Fruit fly (Drosophila melanogaster) whole organism, embryonic: Measurements from ENCODE around the gene CG34116.

Experiments
- CG11093 ChIP-seq: fragments of 200-800 bp; sonication (Bioruptor generic); IDR thresholded peaks from 3 replicates; pipeline ENCODE4 v1.3.6; 2022; ENCODE audit warnings: missing biosample characterization, missing genetic modification characterization
- CG12744 ChIP-seq: fragments of 200-800 bp; sonication (Bioruptor generic); optimal IDR thresholded peaks from 2 replicates; lab custom pipeline; 2016; ENCODE audit warnings: missing biosample characterization, missing genetic modification characterization
- CG13296 ChIP-seq: fragments of 200-800 bp; sonication (Bioruptor generic); optimal IDR thresholded peaks from 3 replicates; lab custom pipeline; 2018; ENCODE audit warnings: missing biosample characterization, mild to moderate bottlenecking, missing genetic modification characterization
- CG14441 ChIP-seq: fragments of 200-800 bp; sonication (Bioruptor generic); IDR thresholded peaks from 2 replicates; pipeline ENCODE4 v1.3.6; 2022; ENCODE audit warnings: missing biosample characterization, missing genetic modification characterization
- CG16779 ChIP-seq: fragments of 200-800 bp; sonication (Bioruptor generic); IDR thresholded peaks from 2 replicates; pipeline ENCODE4 v1.3.6; 2022; ENCODE audit warnings: missing biosample characterization, missing genetic modification characterization
- CG17802 ChIP-seq: fragments of 200-800 bp; sonication (Bioruptor generic); optimal IDR thresholded peaks from 2 replicates; lab custom pipeline; 2018; ENCODE audit warnings: missing biosample characterization, mild to moderate bottlenecking, missing genetic modification characterization, moderate library complexity
- CG18599 ChIP-seq: fragments of 200-800 bp; sonication (Bioruptor generic); optimal IDR thresholded peaks from 3 replicates; lab custom pipeline; 2017; ENCODE audit warnings: missing biosample characterization, missing genetic modification characterization, mild to moderate bottlenecking, moderate library complexity, missing genetic modification reagents
- CG2129 ChIP-seq: fragments of 200-800 bp; sonication (Bioruptor generic); IDR thresholded peaks from 2 replicates; pipeline ENCODE4 v1.3.6; 2022; ENCODE audit warnings: missing biosample characterization, missing genetic modification characterization; ENCODE audit not compliant: partially characterized antibody
- CG31388 ChIP-seq: fragments of 200-800 bp; sonication (Bioruptor generic); optimal IDR thresholded peaks from 2 replicates; lab custom pipeline; 2016; ENCODE audit warnings: missing biosample characterization, missing genetic modification characterization
- CG33557 ChIP-seq: fragments of 200-800 bp; sonication (Bioruptor generic); optimal IDR thresholded peaks from 2 replicates; lab custom pipeline; 2019; ENCODE audit warnings: missing biosample characterization, mild to moderate bottlenecking, missing genetic modification characterization, moderate library complexity
- CG34376 ChIP-seq: fragments of 200-800 bp; sonication (Bioruptor generic); optimal IDR thresholded peaks from 2 replicates; lab custom pipeline; 2018; ENCODE audit warnings: missing biosample characterization, mild to moderate bottlenecking, missing genetic modification characterization
- CG4404 ChIP-seq: fragments of 200-800 bp; sonication (Bioruptor generic); IDR thresholded peaks from 2 replicates; pipeline ENCODE4 v1.3.6; 2022; ENCODE audit warnings: missing biosample characterization, missing genetic modification characterization
- CG5180 ChIP-seq: fragments of 200-800 bp; sonication (Bioruptor generic); optimal IDR thresholded peaks from 3 replicates; lab custom pipeline; 2017; ENCODE audit warnings: missing biosample characterization, missing genetic modification characterization, mild to moderate bottlenecking, moderate library complexity, missing genetic modification reagents
- CG5245 ChIP-seq: fragments of 200-800 bp; sonication (Bioruptor generic); optimal IDR thresholded peaks from 3 replicates; lab custom pipeline; 2016; ENCODE audit warnings: missing biosample characterization, missing genetic modification characterization
- CG6765 ChIP-seq: fragments of 200-800 bp; sonication (Bioruptor generic); optimal IDR thresholded peaks from 3 replicates; lab custom pipeline; 2017; ENCODE audit warnings: missing biosample characterization, mild to moderate bottlenecking, missing genetic modification characterization
- CG8290 ChIP-seq, 3 experiments: fragments of 200-800 bp; sonication (Bioruptor generic); optimal IDR thresholded peaks; 2 replicates each; lab custom pipeline; 2016 to 2019; ENCODE audit warnings: missing biosample characterization in 3 of 3, missing genetic modification characterization in 3 of 3, mild to moderate bottlenecking in 2 of 3, moderate library complexity in 1 of 3
- CG9797 ChIP-seq: fragments of 200-800 bp; sonication (Bioruptor generic); optimal IDR thresholded peaks from 3 replicates; lab custom pipeline; 2018; ENCODE audit warnings: missing biosample characterization, mild to moderate bottlenecking, missing genetic modification characterization
- CG9876 ChIP-seq: fragments of 200-800 bp; sonication (Bioruptor generic); optimal IDR thresholded peaks from 2 replicates; lab custom pipeline; 2016; ENCODE audit warnings: missing biosample characterization, missing genetic modification characterization
- Eip74EF ChIP-seq, 2 experiments: fragments of 200-800 bp in 1 of 2; fragments of >200 bp in 1 of 2; sonication (Bioruptor generic) in 1 of 2; optimal IDR thresholded peaks; 2 replicates each; lab custom pipeline; 2017 to 2019; ENCODE audit warnings: missing biosample characterization in 2 of 2, missing genetic modification characterization in 2 of 2, mild to moderate bottlenecking in 1 of 2, moderate library complexity in 1 of 2
- Fer1 ChIP-seq: fragments of 200-800 bp; sonication (Bioruptor generic); optimal IDR thresholded peaks from 2 replicates; lab custom pipeline; 2017; ENCODE audit warnings: missing biosample characterization, mild to moderate bottlenecking, missing genetic modification characterization
- H2.0 ChIP-seq: fragments of 200-800 bp; sonication (Bioruptor generic); IDR thresholded peaks from 2 replicates; pipeline ENCODE4 v1.3.6; 2022; ENCODE audit warnings: missing biosample characterization, missing genetic modification characterization
- Hr51 ChIP-seq, 2 experiments: fragments of 200-800 bp; sonication (Bioruptor generic); optimal IDR thresholded peaks; 2 replicates in 1 of 2; 3 replicates in 1 of 2; lab custom pipeline; 2016 to 2018; ENCODE audit warnings: missing biosample characterization in 2 of 2, missing genetic modification characterization in 2 of 2, mild to moderate bottlenecking in 1 of 2, moderate library complexity in 1 of 2
- MBD-R2 ChIP-seq: fragments of 200-800 bp; sonication (Bioruptor generic); IDR thresholded peaks from 2 replicates; pipeline ENCODE4 v1.3.6; 2022; ENCODE audit warnings: missing biosample characterization, missing genetic modification characterization
- Med ChIP-seq: fragments of 200-800 bp; sonication (Bioruptor generic); peaks from one replicate; lab custom pipeline; 2016; ENCODE audit warnings: missing biosample characterization, missing genetic modification characterization, mild to moderate bottlenecking, inconsistent platforms, moderate library complexity
- Pdp1 ChIP-seq, 2 experiments: fragments of 200-800 bp; sonication (Bioruptor generic); optimal IDR thresholded peaks; 3 replicates each; lab custom pipeline; 2016; ENCODE audit warnings: missing biosample characterization in 2 of 2, missing genetic modification characterization in 2 of 2, mild to moderate bottlenecking in 1 of 2, moderate library complexity in 1 of 2
- TFAM ChIP-seq: fragments of 200-800 bp; sonication (Bioruptor generic); optimal IDR thresholded peaks from 2 replicates; lab custom pipeline; 2017; ENCODE audit warnings: missing biosample characterization, missing genetic modification characterization, inconsistent platforms
- bcd ChIP-seq: fragments of 200-800 bp; sonication (Bioruptor generic); optimal IDR thresholded peaks from 2 replicates; lab custom pipeline; 2017; ENCODE audit warnings: missing biosample characterization, mild to moderate bottlenecking, missing genetic modification characterization
- ci ChIP-seq: fragments of 200-800 bp; sonication (Bioruptor generic); IDR thresholded peaks from 3 replicates; pipeline ENCODE4 v1.3.6; 2022; ENCODE audit warnings: missing biosample characterization, missing genetic modification characterization
- emc ChIP-seq: fragments of 200-800 bp; sonication (Bioruptor generic); optimal IDR thresholded peaks from 2 replicates; lab custom pipeline; 2016; ENCODE audit warnings: missing biosample characterization, missing genetic modification characterization
- fd3F ChIP-seq: fragments of 200-800 bp; sonication (Bioruptor generic); optimal IDR thresholded peaks from 2 replicates; lab custom pipeline; 2018; ENCODE audit warnings: missing biosample characterization, mild to moderate bottlenecking, missing genetic modification characterization, moderate library complexity
- gce ChIP-seq: fragments of 200-800 bp; sonication (Bioruptor generic); IDR thresholded peaks from 3 replicates; pipeline ENCODE4 v1.3.6; 2022; ENCODE audit warnings: missing biosample characterization, missing genetic modification characterization
- hth ChIP-seq: fragments of >200 bp; optimal IDR thresholded peaks from 2 replicates; lab custom pipeline; 2017; ENCODE audit warnings: inconsistent platforms
- kah ChIP-seq: fragments of 200-800 bp; sonication (Bioruptor generic); optimal IDR thresholded peaks from 2 replicates; lab custom pipeline; 2018; ENCODE audit warnings: missing biosample characterization, mild to moderate bottlenecking, missing genetic modification characterization
- lmd ChIP-seq: fragments of 200-800 bp; sonication (Bioruptor generic); IDR thresholded peaks from 2 replicates; pipeline ENCODE4 v1.3.6; 2022; ENCODE audit warnings: missing biosample characterization, missing genetic modification characterization
- nmo ChIP-seq: fragments of 200-800 bp; sonication (Bioruptor generic); optimal IDR thresholded peaks from 2 replicates; lab custom pipeline; 2018; ENCODE audit warnings: missing biosample characterization, mild to moderate bottlenecking, missing genetic modification characterization, moderate library complexity
- nom ChIP-seq: fragments of 200-800 bp; sonication (Bioruptor generic); optimal IDR thresholded peaks from 2 replicates; lab custom pipeline; 2017; ENCODE audit warnings: missing biosample characterization, missing genetic modification characterization, mild to moderate bottlenecking, moderate library complexity, missing genetic modification reagents
- oc ChIP-seq: fragments of 200-800 bp; sonication (Bioruptor generic); optimal IDR thresholded peaks from 2 replicates; lab custom pipeline; 2018; ENCODE audit warnings: missing biosample characterization, mild to moderate bottlenecking, missing genetic modification characterization, moderate library complexity
- odd ChIP-seq: fragments of 200-800 bp; sonication (Bioruptor generic); optimal IDR thresholded peaks from 2 replicates; lab custom pipeline; 2017; ENCODE audit warnings: missing biosample characterization, mild to moderate bottlenecking, missing genetic modification characterization
- phol ChIP-seq: fragments of 200-800 bp; sonication (Bioruptor generic); optimal IDR thresholded peaks from 3 replicates; lab custom pipeline; 2018; ENCODE audit warnings: missing biosample characterization, mild to moderate bottlenecking, missing genetic modification characterization, moderate library complexity
- prd ChIP-seq, 3 experiments: fragments of >200 bp in 2 of 3; fragments of 200-800 bp in 1 of 3; sonication (Bioruptor generic) in 1 of 3; optimal IDR thresholded peaks in 2 of 3; IDR thresholded peaks in 1 of 3; 2 replicates in 2 of 3; 3 replicates in 1 of 3; pipeline versions ENCODE4 v1.3.6 to Lab custom; 2017 to 2022; ENCODE audit warnings: missing biosample characterization in 1 of 3, missing genetic modification characterization in 1 of 3
- pros ChIP-seq: fragments of 200-800 bp; sonication (Bioruptor generic); optimal IDR thresholded peaks from 3 replicates; lab custom pipeline; 2019; ENCODE audit warnings: missing biosample characterization, mild to moderate bottlenecking, missing genetic modification characterization, moderate library complexity
- pzg ChIP-seq: fragments of 200-800 bp; sonication (Bioruptor generic); optimal IDR thresholded peaks from 3 replicates; lab custom pipeline; 2018; ENCODE audit warnings: missing biosample characterization, mild to moderate bottlenecking, missing genetic modification characterization, moderate library complexity
- salm ChIP-seq: fragments of 200-800 bp; sonication (Bioruptor generic); optimal IDR thresholded peaks from 2 replicates; lab custom pipeline; 2018; ENCODE audit warnings: missing biosample characterization, mild to moderate bottlenecking, missing genetic modification characterization
- scrt ChIP-seq: fragments of 200-800 bp; sonication (Bioruptor generic); optimal IDR thresholded peaks from 2 replicates; lab custom pipeline; 2018; ENCODE audit warnings: missing biosample characterization, mild to moderate bottlenecking, missing genetic modification characterization, moderate library complexity
- slbo ChIP-seq: fragments of 200-800 bp; sonication (Bioruptor generic); IDR thresholded peaks from 2 replicates; pipeline ENCODE4 v1.3.6; 2022; ENCODE audit warnings: missing biosample characterization, missing genetic modification characterization
- tap ChIP-seq: fragments of 200-800 bp; optimal IDR thresholded peaks from 3 replicates; lab custom pipeline; 2019; ENCODE audit warnings: missing biosample characterization, mild to moderate bottlenecking, missing genetic modification characterization, moderate library complexity
- trem ChIP-seq: fragments of 200-800 bp; optimal IDR thresholded peaks from 3 replicates; lab custom pipeline; 2019; ENCODE audit warnings: missing biosample characterization, mild to moderate bottlenecking, missing genetic modification characterization, moderate library complexity
- zfh1 ChIP-seq: fragments of 200-800 bp; sonication (Bioruptor generic); IDR thresholded peaks from 3 replicates; pipeline ENCODE4 v1.3.6; 2022; ENCODE audit warnings: missing biosample characterization, missing genetic modification characterization

Gene CG34116

DNA sequence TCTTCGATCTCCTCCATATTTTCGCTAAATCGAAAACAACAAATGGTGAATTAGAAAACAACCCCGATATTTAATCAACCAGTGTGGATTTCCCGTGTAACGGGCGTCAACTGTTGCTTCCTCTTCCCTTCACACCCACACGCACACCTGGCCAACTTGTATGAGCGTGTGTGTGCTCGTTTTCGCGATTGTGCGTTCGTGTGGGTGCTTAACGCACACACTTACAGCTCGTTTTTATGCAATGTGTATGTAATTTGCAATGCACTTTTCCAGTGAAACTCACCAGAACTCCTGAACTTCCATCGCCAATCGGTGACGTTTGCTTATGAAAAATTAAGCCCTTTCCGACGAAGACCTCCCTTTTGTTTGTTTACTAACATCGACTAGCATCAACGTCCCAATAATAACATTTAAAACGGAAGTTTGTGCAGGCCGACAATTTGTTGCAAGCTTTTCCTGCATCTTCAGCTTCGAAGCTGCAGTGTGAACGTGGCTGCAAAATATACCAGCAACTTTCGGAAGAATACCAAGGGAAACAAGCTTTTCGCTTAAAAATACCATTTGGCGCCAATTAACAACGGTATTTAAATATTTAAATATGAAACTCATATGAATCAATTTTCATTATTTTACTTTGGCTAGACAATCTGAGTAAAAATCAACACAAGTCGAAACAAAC is 9.8 kb upstream of the CG34116 start, which contains the start of gene cyc (continued):
- TF ChIP-seq CG11093 (GFP tag; lab: Robert Waterston, UW) (no peak), CG18599 (GFP tag; lab: Kevin White, UChicago) (no peak), CG9797 (GFP tag; lab: Kevin White, UChicago) (peak; percentile 62), kah (GFP tag; lab: Kevin White, UChicago) (no peak), hth (no peak), Pdp1 (GFP tag; optimal IDR thresholded peaks at IDR 0.05; lab: Kevin White, UChicago) (peak in 1 of 2 experiments; percentile 28), CG6765 (GFP tag; lab: Kevin White, UChicago) (no peak), CG31388 (no peak), trem (tag; lab: Kevin White, UChicago) (peak; percentile 7), CG17802 (peak; percentile 98), Fer1 (peak; percentile 11), tap (tag; lab: Kevin White, UChicago) (no peak), zfh1 (GFP tag; lab: Robert Waterston, UW) (0 out of 3 replicates have a peak, but pooled peaks have one; percentile 11), prd (optimal IDR thresholded peaks at IDR 0.05; lab: Kevin White, UChicago) (no peak), prd (GFP tag; IDR thresholded peaks at IDR 0.05; lab: Robert Waterston, UW) (no peak), slbo (GFP tag; lab: Robert Waterston, UW) (peak; percentile 22; the same call in 1 of the 2 replicates), scrt (GFP tag; lab: Kevin White, UChicago) (peak; percentile 85), CG8290 (GFP tag; optimal IDR thresholded peaks at IDR 0.05; lab: Kevin White, UChicago) (no peak), CG8290 (tag; optimal IDR thresholded peaks at IDR 0.05; lab: Kevin White, UChicago) (no peak), CG9876 (GFP tag; lab: Kevin White, UChicago) (no peak), CG12744 (no peak), CG33557 (GFP tag; lab: Kevin White, UChicago) (no peak), nom (GFP tag; lab: Kevin White, UChicago) (peak; percentile 68), fd3F (no peak), H2.0 (no peak), nmo (GFP tag; lab: Kevin White, UChicago) (no peak), odd (GFP tag; lab: Kevin White, UChicago) (no peak), Eip74EF (GFP tag; optimal IDR thresholded peaks at IDR 0.05; lab: Kevin White, UChicago) (peak in 1 of 2 experiments; percentile 41), TFAM (GFP tag; lab: Kevin White, UChicago) (no peak), MBD-R2 (GFP tag; lab: Robert Waterston, UW) (peak; percentile 29; the same call in 1 of the 2 replicates), oc (tag; lab: Kevin White, UChicago) (no peak), CG14441 (no peak), CG5245 (GFP tag; lab: Kevin White, UChicago) (no peak), CG4404 (GFP tag; lab: Robert Waterston, UW) (no peak), salm (tag; lab: Kevin White, UChicago) (no peak), emc (GFP tag; lab: Kevin White, UChicago) (no peak), pros (no peak), CG13296 (GFP tag; lab: Kevin White, UChicago) (peak; percentile 8), pzg (GFP tag; lab: Kevin White, UChicago) (peak; percentile 65), Med (peak; percentile 77), CG16779 (GFP tag; lab: Robert Waterston, UW) (no peak), bcd (GFP tag; lab: Kevin White, UChicago) (no peak), CG2129 (GFP tag; lab: Robert Waterston, UW) (no peak), CG34376 (GFP tag; lab: Kevin White, UChicago) (peak; percentile 9), CG5180 (GFP tag; lab: Kevin White, UChicago) (peak; percentile 21), phol (tag; lab: Kevin White, UChicago) (no peak), gce (no peak), lmd (GFP tag; lab: Robert Waterston, UW) (no peak), Hr51 (GFP tag; optimal IDR thresholded peaks at IDR 0.05; lab: Kevin White, UChicago) (no peak), ci (0 out of 3 replicates have a peak, but pooled peaks have one; percentile 19)
